Worm (Caenorhabditis elegans) whole organism, L4 larva: ENCODE data around the gene irld-62.
A peak's percentile ranks its signal among the peaks of the same experiment; 100 is the strongest.

Source experiments
- F44E2.7 ChIP-seq: fragments of 200-800 bp; sonication (Bioruptor generic); IDR thresholded peaks from 2 replicates; pipeline ENCODE4 v2.1.2; 2022; ENCODE audit warnings: missing genetic modification characterization, missing compliant biosample characterization
- Y5F2A.4 ChIP-seq: fragments of 200-800 bp; sonication (Bioruptor generic); optimal IDR thresholded peaks from 2 replicates; lab custom pipeline; 2018; ENCODE audit warnings: mild to moderate bottlenecking, missing genetic modification characterization, missing compliant biosample characterization
- aly-2 ChIP-seq: sonication (generic microtip); optimal IDR thresholded peaks from 2 replicates; lab custom pipeline; 2018; ENCODE audit warnings: missing biosample characterization, missing genetic modification characterization
- ceh-28 ChIP-seq: fragments of 150-350 bp; optimal IDR thresholded peaks from 2 replicates; lab custom pipeline; 2014; ENCODE audit warnings: missing biosample characterization, missing genetic modification reagents, missing genetic modification characterization
- ceh-82 ChIP-seq: sonication (generic microtip); optimal IDR thresholded peaks from 2 replicates; lab custom pipeline; 2017; ENCODE audit warnings: missing biosample characterization, missing genetic modification characterization
- ces-1 ChIP-seq: fragments of 150-350 bp; sonication (generic microtip); optimal IDR thresholded peaks from 4 replicates; lab custom pipeline; 2014; ENCODE audit warnings: missing biosample characterization, missing genetic modification reagents, missing genetic modification characterization
- cey-2 ChIP-seq: sonication (generic microtip); optimal IDR thresholded peaks from 3 replicates; lab custom pipeline; 2017; ENCODE audit warnings: missing genetic modification characterization, mild to moderate bottlenecking, missing compliant biosample characterization, antibody characterized with exemption, borderline replicate concordance; ENCODE audit not compliant: insufficient read depth
- daf-12 ChIP-seq: fragments of 150-350 bp; optimal IDR thresholded peaks from 2 replicates; lab custom pipeline; 2014; ENCODE audit warnings: missing biosample characterization, missing genetic modification reagents, missing genetic modification characterization
- daf-16 ChIP-seq, 3 experiments: sonication (generic microtip); optimal IDR thresholded peaks; 2 replicates each; lab custom pipeline; 2016 to 2017; ENCODE audit warnings: missing genetic modification characterization in 3 of 3, missing genetic modification reagents in 3 of 3, mild to moderate bottlenecking in 2 of 3, missing compliant biosample characterization in 2 of 3, missing biosample characterization in 1 of 3, moderate library complexity in 1 of 3
- fos-1 ChIP-seq: fragments of 150-350 bp; optimal IDR thresholded peaks from 2 replicates; lab custom pipeline; 2014; ENCODE audit warnings: missing biosample characterization, missing genetic modification characterization
- hif-1 ChIP-seq, 2 experiments: sonication (generic microtip); optimal IDR thresholded peaks; 2 replicates each; lab custom pipeline; 2016 to 2017; ENCODE audit warnings: missing compliant biosample characterization in 2 of 2, missing genetic modification characterization in 2 of 2, missing genetic modification reagents in 2 of 2, missing genotype in 2 of 2, mild to moderate bottlenecking in 1 of 2
- hmg-1.1 ChIP-seq: fragments of 200-800 bp; sonication (Bioruptor generic); IDR thresholded peaks from 2 replicates; pipeline ENCODE4 v1.3.6; 2022; ENCODE audit warnings: missing genetic modification reagents, missing genetic modification characterization, missing compliant biosample characterization
- lin-13 ChIP-seq: fragments of 150-350 bp; optimal IDR thresholded peaks from 2 replicates; lab custom pipeline; 2014; ENCODE audit warnings: missing biosample characterization, missing genetic modification reagents, missing genetic modification characterization
- lin-15B ChIP-seq: fragments of 150-350 bp; sonication (generic microtip); optimal IDR thresholded peaks from 3 replicates; lab custom pipeline; 2014; ENCODE audit warnings: missing biosample characterization, missing genetic modification characterization
- lin-39 ChIP-seq: fragments of 150-350 bp; optimal IDR thresholded peaks from 2 replicates; lab custom pipeline; 2014; ENCODE audit warnings: missing biosample characterization, missing genetic modification reagents, missing genetic modification characterization
- lir-3 ChIP-seq: sonication (generic microtip); optimal IDR thresholded peaks from 2 replicates; lab custom pipeline; 2016; ENCODE audit warnings: mild to moderate bottlenecking, missing genetic modification characterization, missing compliant biosample characterization
- madf-5 ChIP-seq, 2 experiments: fragments of 200-800 bp; sonication (Bioruptor generic); IDR thresholded peaks; 2 replicates each; pipeline ENCODE4 v1.3.6; 2022; ENCODE audit warnings: missing compliant biosample characterization in 2 of 2, missing genetic modification characterization in 2 of 2
- mdl-1 ChIP-seq, 2 experiments: fragments of 150-350 bp in 1 of 2; sonication (generic microtip) in 1 of 2; optimal IDR thresholded peaks; 2 replicates each; lab custom pipeline; 2014 to 2017; ENCODE audit warnings: missing biosample characterization in 2 of 2, missing genetic modification characterization in 2 of 2
- nhr-102 ChIP-seq: sonication (generic microtip); optimal IDR thresholded peaks from 2 replicates; lab custom pipeline; 2016; ENCODE audit warnings: mild to moderate bottlenecking, missing genetic modification characterization, moderate library complexity, missing compliant biosample characterization
- nhr-6 ChIP-seq: fragments of 150-350 bp; optimal IDR thresholded peaks from 2 replicates; lab custom pipeline; 2014; ENCODE audit warnings: missing biosample characterization, missing genetic modification characterization
- nhr-77 ChIP-seq: fragments of 150-350 bp; optimal IDR thresholded peaks from 2 replicates; lab custom pipeline; 2014; ENCODE audit warnings: missing biosample characterization, missing genetic modification characterization
- pqm-1 ChIP-seq: sonication (generic microtip); optimal IDR thresholded peaks from 2 replicates; lab custom pipeline; 2017; ENCODE audit warnings: missing biosample characterization, missing genetic modification characterization
- rbr-2 ChIP-seq: sonication (generic microtip); optimal IDR thresholded peaks from 2 replicates; lab custom pipeline; 2016; ENCODE audit warnings: missing genotype, missing genetic modification characterization, missing compliant biosample characterization
- skn-1 ChIP-seq: fragments of 150-350 bp; optimal IDR thresholded peaks from 2 replicates; lab custom pipeline; 2014; ENCODE audit warnings: missing biosample characterization, missing genetic modification characterization
- snpc-1.2 ChIP-seq: fragments of 200-800 bp; sonication (Bioruptor generic); IDR thresholded peaks from 2 replicates; pipeline ENCODE4 v1.3.6; 2022; ENCODE audit warnings: missing genetic modification reagents, missing genetic modification characterization, missing compliant biosample characterization
- spr-3 ChIP-seq: fragments of 200-800 bp; sonication (Bioruptor generic); optimal IDR thresholded peaks from 2 replicates; lab custom pipeline; 2018; ENCODE audit warnings: mild to moderate bottlenecking, missing genetic modification characterization, missing compliant biosample characterization
- tag-97 ChIP-seq: fragments of 200-800 bp; sonication (Bioruptor generic); IDR thresholded peaks from 2 replicates; pipeline ENCODE4 v1.3.6; 2022; ENCODE audit warnings: missing genetic modification characterization, missing compliant biosample characterization
- tra-1 ChIP-seq: fragments of 200-800 bp; sonication (Bioruptor generic); IDR thresholded peaks from 2 replicates; pipeline ENCODE4 v1.3.6; 2022; ENCODE audit warnings: missing genetic modification reagents, missing genetic modification characterization, missing compliant biosample characterization
- vab-7 ChIP-seq: fragments of 200-800 bp; sonication (Bioruptor generic); IDR thresholded peaks from 2 replicates; pipeline ENCODE4 v1.3.6; 2022; ENCODE audit warnings: missing genetic modification reagents, missing genetic modification characterization, missing compliant biosample characterization
- zag-1 ChIP-seq: fragments of 150-350 bp; optimal IDR thresholded peaks from 2 replicates; lab custom pipeline; 2014; ENCODE audit warnings: missing biosample characterization, missing genetic modification characterization
- zip-2 ChIP-seq: fragments of 150-350 bp; optimal IDR thresholded peaks from 2 replicates; lab custom pipeline; 2014; ENCODE audit warnings: missing biosample characterization, missing genetic modification characterization
- ztf-7 ChIP-seq: fragments of 150-350 bp; optimal IDR thresholded peaks from 2 replicates; lab custom pipeline; 2014; ENCODE audit warnings: missing biosample characterization, missing genetic modification characterization

Gene irld-62

ce11 chrV:15298597-15298996 is 12.3 kb upstream of the irld-62 start, which contains the start of gene cpr-3 (continued):
- peak; percentile 83 for TF ChIP-seq nhr-77 (tag; lab: Kevin White, UChicago)
- TF ChIP-seq ztf-7 (tag; lab: Kevin White, UChicago): peak; percentile 31
- TF ChIP-seq, all 104 proteins: peak for 11

- TF ChIP-seq ceh-28 (tag; lab: Kevin White, UChicago): no peak
- TF ChIP-seq hmg-1.1 (GFP tag; lab: Robert Waterston, UW): no peak
- no peak for TF ChIP-seq nhr-102 (tag; lab: Kevin White, UChicago)
- TF ChIP-seq hif-1 (tag; optimal IDR thresholded peaks at IDR 0.05; lab: Kevin White, UChicago): no peak
- TF ChIP-seq ceh-82 (tag; lab: Kevin White, UChicago): no peak
- no peak for TF ChIP-seq spr-3
- no peak for TF ChIP-seq tra-1 (GFP tag; lab: Robert Waterston, UW)
- TF ChIP-seq tag-97 (GFP tag; lab: Robert Waterston, UW): no peak
- no peak for TF ChIP-seq lin-13 (GFP tag; lab: Kevin White, UChicago)
- no peak for TF ChIP-seq skn-1 (tag; lab: Kevin White, UChicago)
- no peak for TF ChIP-seq snpc-1.2 (GFP tag; lab: Robert Waterston, UW)
- TF ChIP-seq daf-12 (tag; lab: Kevin White, UChicago): no peak
- TF ChIP-seq nhr-6 (tag; lab: Kevin White, UChicago): no peak
- no peak for TF ChIP-seq fos-1
Measured at ce11 chrV:15303625-15304024, 7.3 kb upstream of the irld-62 start, which contains the start of gene srx-48. Gene srx-48, minus strand, starts transcription at chrV:15303725.

DNA sequence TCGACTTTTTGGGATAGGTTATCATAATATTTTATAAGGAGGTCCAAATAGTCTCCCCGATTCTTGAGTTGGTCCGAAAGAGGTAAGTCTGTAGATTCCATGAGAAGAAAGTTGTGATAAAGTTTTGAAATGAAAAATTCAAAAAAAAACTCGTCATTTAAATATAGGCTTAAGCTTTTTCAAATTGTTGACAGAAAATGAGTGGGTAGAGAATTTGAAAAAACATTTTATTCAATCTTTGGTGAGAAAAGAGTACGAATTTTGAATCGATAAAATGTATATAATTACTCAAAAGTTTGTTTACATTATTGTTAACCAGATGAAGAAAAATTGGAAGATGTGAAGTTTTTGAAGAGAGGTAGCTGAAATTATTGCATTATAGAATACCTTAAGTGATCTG is 5.4 kb upstream of the irld-62 start, which contains the start of gene T26H8.5:
Gene T26H8.5, minus strand, starts transcription at position 101 of the 400 bp plus-strand sequence.
- TF ChIP-seq zip-2 (tag; lab: Kevin White, UChicago) (no peak), vab-7 (GFP tag; lab: Robert Waterston, UW) (no peak), zag-1 (tag; lab: Kevin White, UChicago) (no peak), daf-16 (GFP tag; optimal IDR thresholded peaks at IDR 0.05; lab: Kevin White, UChicago) (no peak), daf-16 (tag; optimal IDR thresholded peaks at IDR 0.05; lab: Kevin White, UChicago) (no peak), cey-2 (tag; lab: Kevin White, UChicago) (no peak), ces-1 (GFP tag; lab: Kevin White, UChicago) (no peak)

DNA sequence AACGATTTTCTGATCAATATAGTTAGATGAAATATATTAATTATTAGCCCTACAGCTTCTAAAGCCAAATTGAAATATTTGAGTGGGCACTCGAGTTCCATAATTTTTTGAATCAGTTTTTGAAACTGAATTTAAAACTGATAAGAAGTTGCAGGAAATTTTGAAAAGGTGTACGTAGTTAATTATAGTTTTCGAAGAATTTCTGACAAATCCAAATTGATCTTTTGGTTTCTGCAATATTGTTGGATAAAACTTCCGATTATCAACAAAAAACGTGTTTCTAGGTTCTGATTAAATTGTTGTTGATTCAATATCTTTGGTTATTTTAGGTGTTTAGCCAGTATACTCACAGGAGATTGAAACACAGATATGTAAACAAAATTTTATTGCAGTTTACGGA is 4.1 kb upstream of the irld-62 start, which contains the start of gene T26H8.4:
Gene T26H8.4, minus strand, starts transcription at position 101 of the 400 bp plus-strand sequence.
- no peak for TF ChIP-seq Y5F2A.4

DNA sequence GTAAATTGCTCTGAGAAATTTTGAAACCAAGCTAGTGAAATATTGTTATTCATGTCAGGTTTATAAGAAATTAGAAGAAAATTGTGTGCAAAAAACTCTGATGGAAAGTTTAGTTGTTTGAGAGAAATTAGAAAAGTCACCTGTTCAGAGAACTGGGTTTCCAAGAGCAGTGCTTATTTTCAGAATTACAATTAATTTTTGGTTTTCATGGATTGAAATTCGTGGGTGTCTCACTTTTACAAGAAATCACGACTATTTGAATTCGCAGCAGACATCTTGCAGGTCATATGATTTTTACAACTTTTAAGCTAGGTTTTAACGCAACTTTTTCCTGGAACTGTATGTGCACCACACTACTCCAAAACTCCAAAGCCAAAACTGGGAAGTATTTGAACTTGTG is 1.9 kb upstream of the irld-62 start, which contains the start of gene srz-10:
Gene srz-10, minus strand, starts transcription at position 88 of the 400 bp plus-strand sequence.
- TF ChIP-seq ces-1 (GFP tag; lab: Kevin White, UChicago) (no peak), aly-2 (no peak), pqm-1 (no peak), ceh-82 (tag; lab: Kevin White, UChicago) (no peak), daf-12 (tag; lab: Kevin White, UChicago) (no peak), lin-39 (no peak), Y5F2A.4 (no peak), F44E2.7 (no peak), lir-3 (no peak), lin-13 (GFP tag; lab: Kevin White, UChicago) (no peak), madf-5 (GFP tag; IDR thresholded peaks at IDR 0.05; lab: Robert Waterston, UW) (no peak), mdl-1 (tag; optimal IDR thresholded peaks at IDR 0.05; lab: Kevin White, UChicago) (no peak), hmg-1.1 (GFP tag; lab: Robert Waterston, UW) (no peak), ztf-7 (tag; lab: Kevin White, UChicago) (no peak), rbr-2 (tag; lab: Kevin White, UChicago) (no peak), daf-16 (GFP tag; optimal IDR thresholded peaks at IDR 0.05; lab: Kevin White, UChicago) (no peak), daf-16 (tag; optimal IDR thresholded peaks at IDR 0.05; lab: Kevin White, UChicago) (no peak), lin-15B (tag; lab: Kevin White, UChicago) (no peak), spr-3 (no peak)
